Fruit fly (Drosophila melanogaster) whole organism, adult: ENCODE data around the gene Ggamma30A.

Source experiments
- CG11617 ChIP-seq: fragments of 200-800 bp; sonication (Bioruptor generic); optimal IDR thresholded peaks from 2 replicates; lab custom pipeline; 2017; ENCODE audit warnings: mild to moderate bottlenecking, missing biosample characterization, missing genetic modification reagents, missing genetic modification characterization
- CG12768 ChIP-seq: fragments of 200-800 bp; sonication (Bioruptor generic); optimal IDR thresholded peaks from 2 replicates; lab custom pipeline; 2017; ENCODE audit warnings: missing biosample characterization, missing genetic modification characterization, mild to moderate bottlenecking, moderate library complexity, missing genetic modification reagents
- CG14711 ChIP-seq: fragments of 200-800 bp; sonication (Bioruptor generic); optimal IDR thresholded peaks from 2 replicates; lab custom pipeline; 2018; ENCODE audit warnings: missing biosample characterization, mild to moderate bottlenecking, missing genetic modification characterization, moderate library complexity
- CG1620 ChIP-seq: fragments of 200-800 bp; sonication (Bioruptor generic); optimal IDR thresholded peaks from 2 replicates; lab custom pipeline; 2016; ENCODE audit warnings: missing biosample characterization, missing genetic modification characterization
- Clk ChIP-seq: fragments of 200-800 bp; sonication (Bioruptor generic); optimal IDR thresholded peaks from 2 replicates; lab custom pipeline; 2017; ENCODE audit warnings: missing biosample characterization, missing genetic modification characterization
- Crg-1 ChIP-seq: fragments of 200-800 bp; sonication (Bioruptor generic); optimal IDR thresholded peaks from 2 replicates; lab custom pipeline; 2016; ENCODE audit warnings: missing biosample characterization, missing genetic modification characterization
- Hr96 ChIP-seq: fragments of 200-800 bp; sonication (Bioruptor generic); optimal IDR thresholded peaks from 2 replicates; lab custom pipeline; 2016; ENCODE audit warnings: missing biosample characterization, missing genetic modification characterization
- Mnt ChIP-seq: fragments of 200-800 bp; sonication (Bioruptor generic); optimal IDR thresholded peaks from 2 replicates; lab custom pipeline; 2016; ENCODE audit warnings: missing biosample characterization, mild to moderate bottlenecking, missing genetic modification characterization
- bab1 ChIP-seq: fragments of 200-800 bp; sonication (Bioruptor generic); optimal IDR thresholded peaks from 3 replicates; lab custom pipeline; 2019; ENCODE audit warnings: missing biosample characterization, mild to moderate bottlenecking, missing genetic modification characterization, moderate library complexity
- cic ChIP-seq: fragments of 200-800 bp; sonication (Bioruptor generic); optimal IDR thresholded peaks from 2 replicates; lab custom pipeline; 2017; ENCODE audit warnings: missing biosample characterization, mild to moderate bottlenecking, missing genetic modification characterization, moderate library complexity
- cnc ChIP-seq, 2 experiments: fragments of >200 bp; optimal IDR thresholded peaks; 2 replicates each; lab custom pipeline; 2017
- kay ChIP-seq: fragments of 200-800 bp; sonication (Bioruptor generic); peaks from one replicate; lab custom pipeline; 2016; ENCODE audit warnings: missing biosample characterization, missing genetic modification characterization, borderline replicate concordance
- ovo ChIP-seq: fragments of 200-800 bp; sonication (Bioruptor generic); optimal IDR thresholded peaks from 2 replicates; lab custom pipeline; 2016; ENCODE audit warnings: missing biosample characterization, missing genetic modification characterization
- tj ChIP-seq: fragments of 200-800 bp; sonication (Bioruptor generic); optimal IDR thresholded peaks from 3 replicates; lab custom pipeline; 2017; ENCODE audit warnings: missing biosample characterization, mild to moderate bottlenecking, missing genetic modification characterization, moderate library complexity
- toe ChIP-seq: fragments of 200-800 bp; sonication (Bioruptor generic); optimal IDR thresholded peaks from 2 replicates; lab custom pipeline; 2016; ENCODE audit warnings: missing biosample characterization, missing genetic modification characterization

Gene Ggamma30A

dm6 chr2L:9349246-9349645, 92.9 kb downstream of the Ggamma30A start, which contains the start of gene CG43350:
Gene CG43350, plus strand, starts transcription at chr2L:9349546.
- TF ChIP-seq ovo (GFP tag; lab: Kevin White, UChicago) (no peak), CG12768 (no peak)

dm6 chr2L:9350170-9350569, 93.8 kb downstream of the Ggamma30A start, which contains the start of gene CG13110:
Gene CG13110, plus strand, starts transcription at chr2L:9350470.
- no peak for TF ChIP-seq cnc (optimal IDR thresholded peaks at IDR 0.05; lab: Kevin White, UChicago)
- no peak for TF ChIP-seq CG1620
- TF ChIP-seq kay (GFP tag; lab: Kevin White, UChicago), result no peak
- TF ChIP-seq Crg-1 (GFP tag; lab: Kevin White, UChicago), result no peak
- no peak for TF ChIP-seq ovo (GFP tag; lab: Kevin White, UChicago)
- no peak for TF ChIP-seq Mnt (GFP tag; lab: Kevin White, UChicago)
- TF ChIP-seq CG11617, result no peak
- no peak for TF ChIP-seq toe (GFP tag; lab: Kevin White, UChicago)
- TF ChIP-seq cic, result no peak
- TF ChIP-seq CG14711 (tag; lab: Kevin White, UChicago), result no peak
- no peak for TF ChIP-seq CG12768
- no peak for TF ChIP-seq bab1 (GFP tag; lab: Kevin White, UChicago)
- TF ChIP-seq Clk (GFP tag; lab: Kevin White, UChicago), result no peak
- no peak for TF ChIP-seq tj
- TF ChIP-seq Hr96 (GFP tag; lab: Kevin White, UChicago), result no peak
